Fruit fly (Drosophila melanogaster) whole organism, embryonic: ENCODE results near the gene pod1.

Experiments used
- Aef1 ChIP-seq: fragments of 200-800 bp; sonication (Bioruptor generic); IDR thresholded peaks from 3 replicates; pipeline ENCODE4 v1.3.6; 2022; ENCODE audit warnings: missing biosample characterization, missing genetic modification characterization
- CG10274 ChIP-seq: fragments of 200-800 bp; sonication (Bioruptor generic); optimal IDR thresholded peaks from 3 replicates; lab custom pipeline; 2017; ENCODE audit warnings: missing biosample characterization, mild to moderate bottlenecking, missing genetic modification characterization
- CG10462 ChIP-seq: fragments of 200-800 bp; sonication (Bioruptor generic); optimal IDR thresholded peaks from 2 replicates; lab custom pipeline; 2016; ENCODE audit warnings: missing biosample characterization, missing genetic modification characterization
- CG11696 ChIP-seq: fragments of 200-800 bp; sonication (Bioruptor generic); IDR thresholded peaks from 2 replicates; pipeline ENCODE4 v1.3.6; 2022; ENCODE audit warnings: missing biosample characterization, missing genetic modification characterization
- CG12071 ChIP-seq: fragments of 200-800 bp; sonication (Bioruptor generic); optimal IDR thresholded peaks from 3 replicates; lab custom pipeline; 2018; ENCODE audit warnings: missing biosample characterization, mild to moderate bottlenecking, missing genetic modification characterization
- CG12236 ChIP-seq: fragments of 200-800 bp; sonication (Bioruptor generic); optimal IDR thresholded peaks from 2 replicates; lab custom pipeline; 2016; ENCODE audit warnings: missing biosample characterization, missing genetic modification characterization
- CG12391 ChIP-seq: fragments of 200-800 bp; sonication (Bioruptor generic); optimal IDR thresholded peaks from 3 replicates; lab custom pipeline; 2018; ENCODE audit warnings: missing biosample characterization, mild to moderate bottlenecking, missing genetic modification characterization, moderate library complexity
- CG16813 ChIP-seq: fragments of 200-800 bp; sonication (Bioruptor generic); IDR thresholded peaks from 3 replicates; pipeline ENCODE4 v1.3.6; 2022; ENCODE audit warnings: missing biosample characterization, missing genetic modification characterization; ENCODE audit not compliant: partially characterized antibody
- CG17328 ChIP-seq: fragments of 200-800 bp; sonication (Bioruptor generic); IDR thresholded peaks from 2 replicates; pipeline ENCODE4 v1.3.6; 2022; ENCODE audit warnings: missing biosample characterization, missing genetic modification characterization
- CG18262 ChIP-seq: fragments of 200-800 bp; optimal IDR thresholded peaks from 3 replicates; lab custom pipeline; 2019; ENCODE audit warnings: missing biosample characterization, mild to moderate bottlenecking, missing genetic modification characterization, moderate library complexity
- CG2199 ChIP-seq: fragments of 200-800 bp; sonication (Bioruptor generic); IDR thresholded peaks from 3 replicates; pipeline ENCODE4 v1.3.6; 2022; ENCODE audit warnings: missing biosample characterization, missing genetic modification characterization
- CG32767 ChIP-seq: fragments of 200-800 bp; sonication (Bioruptor generic); IDR thresholded peaks from 2 replicates; pipeline ENCODE4 v1.3.6; 2022; ENCODE audit warnings: missing biosample characterization, missing genetic modification characterization
- CG7372 ChIP-seq: fragments of 200-800 bp; sonication (Bioruptor generic); IDR thresholded peaks from 2 replicates; pipeline ENCODE4 v1.3.6; 2022; ENCODE audit warnings: missing biosample characterization, missing genetic modification characterization
- CG8478 ChIP-seq: fragments of >200 bp; optimal IDR thresholded peaks from 2 replicates; lab custom pipeline; 2018
- CG9932 ChIP-seq: fragments of 200-800 bp; sonication (Bioruptor generic); IDR thresholded peaks from 2 replicates; pipeline ENCODE4 v1.3.6; 2022; ENCODE audit warnings: missing biosample characterization, missing genetic modification characterization
- Dp ChIP-seq: fragments of 200-800 bp; sonication (Bioruptor generic); optimal IDR thresholded peaks from 2 replicates; lab custom pipeline; 2018; ENCODE audit warnings: missing biosample characterization, mild to moderate bottlenecking, missing genetic modification characterization, moderate library complexity
- H15 ChIP-seq: fragments of 200-800 bp; sonication (Bioruptor generic); IDR thresholded peaks from 3 replicates; pipeline ENCODE4 v1.3.6; 2022; ENCODE audit warnings: missing biosample characterization, missing genetic modification characterization
- HLH54F ChIP-seq: fragments of 200-800 bp; sonication (Bioruptor generic); optimal IDR thresholded peaks from 3 replicates; lab custom pipeline; 2016; ENCODE audit warnings: missing biosample characterization, missing genetic modification characterization
- Hand ChIP-seq: fragments of 200-800 bp; sonication (Bioruptor generic); optimal IDR thresholded peaks from 2 replicates; lab custom pipeline; 2017; ENCODE audit warnings: mild to moderate bottlenecking, missing biosample characterization, missing genetic modification reagents, missing genetic modification characterization
- HmgZ ChIP-seq: fragments of 200-800 bp; sonication (Bioruptor generic); optimal IDR thresholded peaks from 2 replicates; lab custom pipeline; 2018; ENCODE audit warnings: missing biosample characterization, mild to moderate bottlenecking, missing genetic modification characterization
- Hmr ChIP-seq: fragments of 200-800 bp; sonication (Bioruptor generic); optimal IDR thresholded peaks from 3 replicates; lab custom pipeline; 2017; ENCODE audit warnings: mild to moderate bottlenecking, missing biosample characterization, missing genetic modification reagents, missing genetic modification characterization
- Hr78 ChIP-seq, 2 experiments: fragments of 200-800 bp in 1 of 2; fragments of >200 bp in 1 of 2; sonication (Bioruptor generic) in 1 of 2; optimal IDR thresholded peaks; 2 replicates each; lab custom pipeline; 2017 to 2019; ENCODE audit warnings: missing biosample characterization in 2 of 2, missing genetic modification characterization in 2 of 2, mild to moderate bottlenecking in 1 of 2, moderate library complexity in 1 of 2
- Nf-YA ChIP-seq: fragments of 200-800 bp; sonication (Bioruptor generic); IDR thresholded peaks from 2 replicates; pipeline ENCODE4 v1.3.6; 2022; ENCODE audit warnings: missing biosample characterization, missing genetic modification characterization
- Oaz ChIP-seq: fragments of 200-800 bp; sonication (Bioruptor generic); IDR thresholded peaks from 2 replicates; pipeline ENCODE4 v1.3.6; 2022; ENCODE audit warnings: missing biosample characterization, missing genetic modification characterization
- Ptx1 ChIP-seq: fragments of 200-800 bp; sonication (Bioruptor generic); IDR thresholded peaks from 2 replicates; pipeline ENCODE4 v1.3.6; 2022; ENCODE audit warnings: missing biosample characterization, missing genetic modification characterization
- Six4 ChIP-seq: fragments of 200-800 bp; sonication (Bioruptor generic); optimal IDR thresholded peaks from 2 replicates; lab custom pipeline; 2016; ENCODE audit warnings: missing biosample characterization, missing genetic modification characterization
- Ssrp ChIP-seq: fragments of 200-800 bp; sonication (Bioruptor generic); optimal IDR thresholded peaks from 2 replicates; lab custom pipeline; 2018; ENCODE audit warnings: missing biosample characterization, mild to moderate bottlenecking, missing genetic modification characterization, moderate library complexity
- bsh ChIP-seq, 2 experiments: fragments of 200-800 bp; sonication (Bioruptor generic); optimal IDR thresholded peaks; 2 replicates each; lab custom pipeline; 2017 to 2018; ENCODE audit warnings: mild to moderate bottlenecking in 2 of 2, missing biosample characterization in 2 of 2, missing genetic modification characterization in 2 of 2, moderate library complexity in 1 of 2
- cato ChIP-seq: fragments of 200-800 bp; sonication (Bioruptor generic); optimal IDR thresholded peaks from 2 replicates; lab custom pipeline; 2016; ENCODE audit warnings: missing biosample characterization, missing genetic modification characterization, borderline replicate concordance
- cg ChIP-seq: fragments of 200-800 bp; sonication (Bioruptor generic); optimal IDR thresholded peaks from 3 replicates; lab custom pipeline; 2019; ENCODE audit warnings: missing biosample characterization, mild to moderate bottlenecking, missing genetic modification characterization, moderate library complexity
- chn ChIP-seq: fragments of 200-800 bp; sonication (Bioruptor generic); optimal IDR thresholded peaks from 2 replicates; lab custom pipeline; 2016; ENCODE audit warnings: missing biosample characterization, missing genetic modification characterization
- crc ChIP-seq: fragments of 200-800 bp; sonication (Bioruptor generic); optimal IDR thresholded peaks from 2 replicates; lab custom pipeline; 2016; ENCODE audit warnings: missing biosample characterization, missing genetic modification characterization
- crol ChIP-seq: fragments of 200-800 bp; sonication (Bioruptor generic); IDR thresholded peaks from 2 replicates; pipeline ENCODE4 v1.3.6; 2022; ENCODE audit warnings: missing biosample characterization, missing genetic modification characterization
- danr ChIP-seq: fragments of 200-800 bp; sonication (Bioruptor generic); IDR thresholded peaks from 2 replicates; pipeline ENCODE4 v1.3.6; 2022; ENCODE audit warnings: missing biosample characterization, missing genetic modification characterization
- exex ChIP-seq: fragments of 200-800 bp; sonication (Bioruptor generic); optimal IDR thresholded peaks from 4 replicates; lab custom pipeline; 2018; ENCODE audit warnings: missing biosample characterization, mild to moderate bottlenecking, missing genetic modification characterization, moderate library complexity
- fd3F ChIP-seq: fragments of 200-800 bp; sonication (Bioruptor generic); optimal IDR thresholded peaks from 2 replicates; lab custom pipeline; 2018; ENCODE audit warnings: missing biosample characterization, mild to moderate bottlenecking, missing genetic modification characterization, moderate library complexity
- gro ChIP-seq: fragments of 200-800 bp; sonication (Bioruptor generic); optimal IDR thresholded peaks from 2 replicates; lab custom pipeline; 2016; ENCODE audit warnings: missing biosample characterization, missing genetic modification characterization
- jigr1 ChIP-seq: fragments of 200-800 bp; sonication (Bioruptor generic); IDR thresholded peaks from 3 replicates; pipeline ENCODE4 v1.3.6; 2022; ENCODE audit warnings: missing biosample characterization, missing genetic modification characterization
- ken ChIP-seq: fragments of 200-800 bp; sonication (Bioruptor generic); IDR thresholded peaks from 3 replicates; pipeline ENCODE4 v1.3.6; 2022; ENCODE audit warnings: missing biosample characterization, missing genetic modification characterization
- knrl ChIP-seq: fragments of 200-800 bp; sonication (Bioruptor generic); IDR thresholded peaks from 3 replicates; pipeline ENCODE4 v1.3.6; 2022; ENCODE audit warnings: missing biosample characterization, missing genetic modification characterization; ENCODE audit not compliant: partially characterized antibody
- pfk ChIP-seq: fragments of 200-800 bp; sonication (Bioruptor generic); optimal IDR thresholded peaks from 2 replicates; lab custom pipeline; 2018; ENCODE audit warnings: missing biosample characterization, mild to moderate bottlenecking, missing genetic modification characterization, moderate library complexity
- pita ChIP-seq: fragments of 200-800 bp; sonication (Bioruptor generic); optimal IDR thresholded peaks from 2 replicates; lab custom pipeline; 2017; ENCODE audit warnings: missing biosample characterization, mild to moderate bottlenecking, missing genetic modification characterization
- pros ChIP-seq: fragments of 200-800 bp; sonication (Bioruptor generic); optimal IDR thresholded peaks from 3 replicates; lab custom pipeline; 2019; ENCODE audit warnings: missing biosample characterization, mild to moderate bottlenecking, missing genetic modification characterization, moderate library complexity
- sd ChIP-seq: fragments of 200-800 bp; sonication (Bioruptor generic); optimal IDR thresholded peaks from 3 replicates; lab custom pipeline; 2018; ENCODE audit warnings: missing biosample characterization, mild to moderate bottlenecking, missing genetic modification characterization, moderate library complexity
- sima ChIP-seq: fragments of 200-800 bp; sonication (Bioruptor generic); optimal IDR thresholded peaks from 2 replicates; lab custom pipeline; 2016; ENCODE audit warnings: missing biosample characterization, missing genetic modification characterization
- slou ChIP-seq: fragments of 200-800 bp; sonication (Bioruptor generic); optimal IDR thresholded peaks from 3 replicates; lab custom pipeline; 2016; ENCODE audit warnings: missing biosample characterization, missing genetic modification characterization
- sna ChIP-seq: fragments of 200-800 bp; sonication (Bioruptor generic); IDR thresholded peaks from 2 replicates; pipeline ENCODE4 v1.3.6; 2022; ENCODE audit warnings: missing biosample characterization, missing genetic modification characterization; ENCODE audit not compliant: partially characterized antibody
- unpg ChIP-seq: fragments of 200-800 bp; sonication (Bioruptor generic); optimal IDR thresholded peaks from 3 replicates; lab custom pipeline; 2018; ENCODE audit warnings: missing biosample characterization, mild to moderate bottlenecking, missing genetic modification characterization, moderate library complexity
- vnd ChIP-seq: fragments of 200-800 bp; sonication (Bioruptor generic); IDR thresholded peaks from 3 replicates; pipeline ENCODE4 v1.3.6; 2022; ENCODE audit warnings: missing biosample characterization, missing genetic modification characterization; ENCODE audit not compliant: partially characterized antibody
- yki ChIP-seq: fragments of >200 bp; optimal IDR thresholded peaks from 3 replicates; lab custom pipeline; 2018
- zen ChIP-seq: fragments of 200-800 bp; sonication (Bioruptor generic); optimal IDR thresholded peaks from 3 replicates; lab custom pipeline; 2018; ENCODE audit warnings: missing biosample characterization, mild to moderate bottlenecking, missing genetic modification characterization, moderate library complexity
- zfh2 ChIP-seq: fragments of 200-800 bp; sonication (Bioruptor generic); optimal IDR thresholded peaks from 2 replicates; lab custom pipeline; 2016; ENCODE audit warnings: missing biosample characterization, missing genetic modification characterization

The pod1 gene

dm6 chrX:6853384-6853783 is 49.9 kb downstream of the pod1 start (continued):
- no peak for TF ChIP-seq yki
- peak; percentile 26 for TF ChIP-seq gro
- no peak for TF ChIP-seq cato (GFP tag; lab: Kevin White, UChicago)
- no peak for TF ChIP-seq crc (GFP tag; lab: Kevin White, UChicago)
- TF ChIP-seq pros (GFP tag; lab: Kevin White, UChicago): peak; percentile 98
- no peak for TF ChIP-seq CG12236 (GFP tag; lab: Kevin White, UChicago)
- no peak for TF ChIP-seq CG10462 (GFP tag; lab: Kevin White, UChicago)
- no peak for TF ChIP-seq danr (GFP tag; lab: Robert Waterston, UW)
- no peak for TF ChIP-seq CG11696 (GFP tag; lab: Robert Waterston, UW)
- peak in 1 of 2 experiments; percentile 11 for TF ChIP-seq Hr78 (GFP tag; optimal IDR thresholded peaks at IDR 0.05; lab: Kevin White, UChicago)
- TF ChIP-seq zen (tag; lab: Kevin White, UChicago): no peak
- no peak for TF ChIP-seq Ssrp (tag; lab: Kevin White, UChicago)
- peak; percentile 67 for TF ChIP-seq chn (GFP tag; lab: Kevin White, UChicago)
- TF ChIP-seq slou (GFP tag; lab: Kevin White, UChicago): no peak
- peak; percentile 85 for TF ChIP-seq crol (GFP tag; lab: Robert Waterston, UW)
- TF ChIP-seq Aef1 (GFP tag; lab: Robert Waterston, UW): no peak
- TF ChIP-seq ken: no peak
- TF ChIP-seq Six4 (GFP tag; lab: Kevin White, UChicago): no peak
- TF ChIP-seq vnd (GFP tag; lab: Robert Waterston, UW): no peak
- TF ChIP-seq Ptx1: no peak
- TF ChIP-seq CG9932 (GFP tag; lab: Robert Waterston, UW): no peak
- TF ChIP-seq CG10274: no peak
- TF ChIP-seq CG7372: no peak
- no peak for TF ChIP-seq unpg (GFP tag; lab: Kevin White, UChicago)
- no peak for TF ChIP-seq Nf-YA (GFP tag; lab: Robert Waterston, UW)
- TF ChIP-seq knrl (GFP tag; lab: Robert Waterston, UW): no peak
- no peak for TF ChIP-seq CG8478 (lab: Kevin White, UChicago)
- TF ChIP-seq exex (tag; lab: Kevin White, UChicago): no peak
- TF ChIP-seq CG16813 (GFP tag; lab: Robert Waterston, UW): no peak
- no peak for TF ChIP-seq sima
- no peak for TF ChIP-seq HLH54F (GFP tag; lab: Kevin White, UChicago)
- no peak for TF ChIP-seq Oaz
- peak; percentile 66; the same call in 1 of the 2 replicates for TF ChIP-seq CG32767 (GFP tag; lab: Robert Waterston, UW)
- peak; percentile 46 for TF ChIP-seq HmgZ
- peak; percentile 80 for TF ChIP-seq pfk (GFP tag; lab: Kevin White, UChicago)
- no peak for TF ChIP-seq CG12071 (GFP tag; lab: Kevin White, UChicago)
- TF ChIP-seq fd3F (GFP tag; lab: Kevin White, UChicago): no peak
- TF ChIP-seq zfh2 (GFP tag; lab: Kevin White, UChicago): no peak
- TF ChIP-seq CG17328 (GFP tag; lab: Robert Waterston, UW): no peak
- TF ChIP-seq sna (GFP tag; lab: Robert Waterston, UW): no peak
- TF ChIP-seq CG12391 (tag; lab: Kevin White, UChicago): no peak
- peak; percentile 26 for TF ChIP-seq sd (tag; lab: Kevin White, UChicago)
- no peak for TF ChIP-seq H15 (GFP tag; lab: Robert Waterston, UW)
- no peak for TF ChIP-seq jigr1
- TF ChIP-seq Dp (GFP tag; lab: Kevin White, UChicago): no peak
- TF ChIP-seq Hand: no peak
- TF ChIP-seq cg (GFP tag; lab: Kevin White, UChicago): peak; percentile 93
- peak; percentile 57; the same call in 1 of the 3 replicates for TF ChIP-seq CG2199 (GFP tag; lab: Robert Waterston, UW)
- no peak for TF ChIP-seq CG18262
- TF ChIP-seq bsh (GFP tag; optimal IDR thresholded peaks at IDR 0.05; lab: Kevin White, UChicago): no peak
- no peak for TF ChIP-seq pita (GFP tag; lab: Kevin White, UChicago)
- TF ChIP-seq Hmr (GFP tag; lab: Kevin White, UChicago): peak; percentile 7
